Worm (Caenorhabditis elegans) whole organism, L1 larva: Measurements from ENCODE around the gene F13A2.5.

Source experiments
- lin-39 ChIP-seq: fragments of 150-350 bp; optimal IDR thresholded peaks from 2 replicates; lab custom pipeline; 2014; ENCODE audit warnings: missing biosample characterization, missing genetic modification reagents, missing genetic modification characterization
- nhr-20 ChIP-seq: sonication (generic microtip); optimal IDR thresholded peaks from 2 replicates; lab custom pipeline; 2016; ENCODE audit warnings: mild to moderate bottlenecking, missing genetic modification characterization, missing compliant biosample characterization
- pax-3 ChIP-seq: fragments of 200-800 bp; sonication (Bioruptor generic); optimal IDR thresholded peaks from 2 replicates; lab custom pipeline; 2018; ENCODE audit warnings: mild to moderate bottlenecking, missing genetic modification characterization, moderate library complexity, missing compliant biosample characterization

DNA sequence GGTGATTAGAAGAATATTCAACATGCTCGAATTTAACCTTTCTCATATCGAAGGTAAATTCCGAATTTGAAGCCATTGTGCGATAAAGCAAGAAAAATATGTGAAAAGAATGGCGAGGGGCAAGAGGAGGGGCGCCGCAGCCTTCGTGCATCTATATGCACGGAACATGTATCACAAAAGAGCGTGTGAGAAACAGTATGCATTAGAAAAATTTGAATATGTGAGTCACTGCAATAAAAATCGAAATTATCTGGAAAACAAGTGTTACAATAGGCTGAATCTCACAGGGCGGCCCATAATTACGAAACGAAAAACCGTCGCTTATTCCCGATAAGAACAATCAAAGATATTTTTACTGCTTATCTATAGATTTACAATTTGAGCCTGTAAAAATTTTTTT lies at the start of gene F13A2.5:
- TF ChIP-seq nhr-20 (tag; lab: Kevin White, UChicago): no peak
- no peak for TF ChIP-seq lin-39 (tag; lab: Kevin White, UChicago)
- no peak for TF ChIP-seq pax-3 (tag; lab: Kevin White, UChicago)
